Worm (Caenorhabditis elegans) whole organism, young adult: Measurements from ENCODE around the gene lido-10.

ENCODE experiments used
- B0019.2 ChIP-seq: fragments of 200-800 bp; sonication (Bioruptor generic); conservative IDR thresholded peaks from 2 replicates; pipeline ENCODE4 v1.3.6; 2022; ENCODE audit warnings: missing genetic modification reagents, missing genetic modification characterization, missing compliant biosample characterization
- B0336.3 ChIP-seq: fragments of 200-800 bp; sonication (Bioruptor generic); IDR thresholded peaks from 2 replicates; pipeline ENCODE4 v1.3.6; 2022; ENCODE audit warnings: missing genetic modification characterization, missing compliant biosample characterization
- D2030.7 ChIP-seq: fragments of 200-800 bp; sonication (Bioruptor generic); IDR thresholded peaks from 2 replicates; pipeline ENCODE4 v1.3.6; 2022; ENCODE audit warnings: missing genetic modification reagents, missing genetic modification characterization, missing compliant biosample characterization
- F10E7.11 ChIP-seq: sonication (generic microtip); optimal IDR thresholded peaks from 2 replicates; lab custom pipeline; 2017; ENCODE audit warnings: mild to moderate bottlenecking, missing genetic modification characterization, moderate library complexity, missing compliant biosample characterization
- F22D6.2 ChIP-seq: sonication (generic microtip); optimal IDR thresholded peaks from 2 replicates; lab custom pipeline; 2016; ENCODE audit warnings: mild to moderate bottlenecking, missing genetic modification characterization, missing compliant biosample characterization
- F33H1.4 ChIP-seq: fragments of 200-800 bp; sonication (Bioruptor generic); IDR thresholded peaks from 2 replicates; pipeline ENCODE4 v1.3.6; 2022; ENCODE audit warnings: missing genetic modification reagents, missing genetic modification characterization, missing compliant biosample characterization
- F57A8.1 ChIP-seq: fragments of 200-800 bp; sonication (Bioruptor generic); optimal IDR thresholded peaks from 2 replicates; lab custom pipeline; 2018; ENCODE audit warnings: mild to moderate bottlenecking, missing genetic modification characterization, moderate library complexity, missing compliant biosample characterization
- ccch-3 ChIP-seq: fragments of 200-800 bp; sonication (Bioruptor generic); optimal IDR thresholded peaks from 2 replicates; lab custom pipeline; 2018; ENCODE audit warnings: mild to moderate bottlenecking, missing genetic modification characterization, missing compliant biosample characterization
- ceh-100 ChIP-seq: fragments of 200-800 bp; sonication (Bioruptor generic); IDR thresholded peaks from 2 replicates; pipeline ENCODE4 v1.3.6; 2022; ENCODE audit warnings: missing genetic modification reagents, missing genetic modification characterization, missing compliant biosample characterization
- ceh-27 ChIP-seq: fragments of 200-800 bp; sonication (Bioruptor generic); optimal IDR thresholded peaks from 2 replicates; lab custom pipeline; 2018; ENCODE audit warnings: mild to moderate bottlenecking, missing genetic modification characterization, moderate library complexity, missing compliant biosample characterization
- ceh-58 ChIP-seq: fragments of 200-800 bp; sonication (Bioruptor generic); IDR thresholded peaks from 2 replicates; pipeline ENCODE4 v1.3.6; 2022; ENCODE audit warnings: missing genetic modification characterization, missing compliant biosample characterization
- ceh-79 ChIP-seq: sonication (generic microtip); optimal IDR thresholded peaks from 2 replicates; lab custom pipeline; 2017; ENCODE audit warnings: mild to moderate bottlenecking, missing genetic modification characterization, missing compliant biosample characterization
- dpff-1 ChIP-seq: sonication (generic microtip); optimal IDR thresholded peaks from 2 replicates; lab custom pipeline; 2017; ENCODE audit warnings: mild to moderate bottlenecking, missing genetic modification characterization, missing compliant biosample characterization
- egl-18 ChIP-seq: fragments of 200-800 bp; sonication (Bioruptor generic); IDR thresholded peaks from 2 replicates; pipeline ENCODE4 v1.3.6; 2022; ENCODE audit warnings: missing genetic modification reagents, missing genetic modification characterization, missing compliant biosample characterization
- hsf-1 ChIP-seq: fragments of 200-800 bp; sonication (Bioruptor generic); IDR thresholded peaks from 2 replicates; pipeline ENCODE4 v1.3.6; 2022; ENCODE audit warnings: missing genetic modification reagents, missing genetic modification characterization, missing compliant biosample characterization
- lin-26 ChIP-seq: fragments of 200-800 bp; sonication (Bioruptor generic); IDR thresholded peaks from 2 replicates; pipeline ENCODE4 v1.3.6; 2022; ENCODE audit warnings: missing genetic modification reagents, missing genetic modification characterization, missing compliant biosample characterization
- lin-35 ChIP-seq, 3 experiments: fragments of 150-350 bp in 2 of 3; sonication (generic microtip) in 1 of 3; optimal IDR thresholded peaks; 2 replicates each; lab custom pipeline; 2014 to 2018; ENCODE audit warnings: missing biosample characterization in 3 of 3, missing genetic modification characterization in 3 of 3, missing genetic modification reagents in 3 of 3
- lin-40 ChIP-seq: sonication (generic microtip); optimal IDR thresholded peaks from 2 replicates; lab custom pipeline; 2016; ENCODE audit warnings: missing genetic modification characterization, mild to moderate bottlenecking, missing compliant biosample characterization, missing genotype, missing genetic modification reagents
- madf-10 ChIP-seq: sonication (generic microtip); optimal IDR thresholded peaks from 2 replicates; lab custom pipeline; 2016; ENCODE audit warnings: mild to moderate bottlenecking, missing genetic modification characterization, missing compliant biosample characterization
- mcd-1 ChIP-seq: fragments of 200-800 bp; sonication (Bioruptor generic); IDR thresholded peaks from 2 replicates; pipeline ENCODE4 v1.3.6; 2022; ENCODE audit warnings: missing genetic modification reagents, missing genetic modification characterization, missing compliant biosample characterization
- mel-28 ChIP-seq: sonication (generic microtip); optimal IDR thresholded peaks from 2 replicates; lab custom pipeline; 2016; ENCODE audit warnings: borderline replicate concordance, mild to moderate bottlenecking, missing genetic modification characterization, missing compliant biosample characterization
- sea-2 ChIP-seq: fragments of 200-800 bp; sonication (Bioruptor generic); IDR thresholded peaks from 2 replicates; pipeline ENCODE4 v1.3.6; 2022; ENCODE audit warnings: missing genetic modification characterization, missing compliant biosample characterization
- zfh-2 ChIP-seq: fragments of 200-800 bp; sonication (Bioruptor generic); conservative IDR thresholded peaks from 2 replicates; pipeline ENCODE4 v1.3.6; 2022; ENCODE audit warnings: missing genetic modification reagents, missing genetic modification characterization, missing compliant biosample characterization
- zim-3 ChIP-seq: sonication (generic microtip); optimal IDR thresholded peaks from 2 replicates; lab custom pipeline; 2017; ENCODE audit warnings: mild to moderate bottlenecking, missing genetic modification characterization, moderate library complexity, missing compliant biosample characterization
- ztf-22 ChIP-seq: fragments of 200-800 bp; sonication (Bioruptor generic); optimal IDR thresholded peaks from 2 replicates; lab custom pipeline; 2018; ENCODE audit warnings: mild to moderate bottlenecking, missing genetic modification characterization, moderate library complexity, missing compliant biosample characterization
- ztf-26 ChIP-seq: sonication (generic microtip); optimal IDR thresholded peaks from 2 replicates; lab custom pipeline; 2017; ENCODE audit warnings: missing genetic modification characterization, missing compliant biosample characterization

The lido-10 gene

DNA sequence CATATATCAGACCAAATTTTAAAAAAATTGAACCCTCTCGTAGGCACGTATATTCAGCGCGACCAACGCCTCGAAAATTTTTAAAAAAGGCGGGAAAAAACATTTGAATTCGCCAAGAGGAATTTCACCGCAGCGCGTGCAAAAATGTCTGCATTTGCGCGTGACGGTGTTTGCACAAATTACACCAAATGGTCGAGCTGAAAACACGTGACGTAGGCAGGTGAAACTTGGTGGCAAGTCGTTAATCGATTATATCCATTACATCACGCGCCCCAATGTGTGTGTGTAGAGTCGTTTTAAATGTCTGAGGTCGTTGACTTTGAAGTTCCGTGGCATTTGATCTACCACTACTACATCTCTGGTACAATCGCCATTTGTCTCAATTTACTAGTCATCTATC, 48.4 kb downstream of the lido-10 start, which contains the start of gene sri-31:
Gene sri-31, plus strand, starts transcription at position 301 of the 400 bp plus-strand sequence.
- TF ChIP-seq F10E7.11 (tag; lab: Kevin White, UChicago) (no peak), lin-35 (GFP tag; optimal IDR thresholded peaks at IDR 0.05; lab: Kevin White, UChicago) (no peak), ztf-26 (tag; lab: Kevin White, UChicago) (no peak), zim-3 (tag; lab: Kevin White, UChicago) (no peak), egl-18 (GFP tag; lab: Robert Waterston, UW) (no peak), madf-10 (tag; lab: Kevin White, UChicago) (no peak), ceh-27 (GFP tag; lab: Kevin White, UChicago) (no peak), F33H1.4 (GFP tag; lab: Robert Waterston, UW) (no peak), mel-28 (tag; lab: Kevin White, UChicago) (no peak), ceh-79 (tag; lab: Kevin White, UChicago) (no peak), mcd-1 (GFP tag; lab: Robert Waterston, UW) (no peak), F57A8.1 (GFP tag; lab: Kevin White, UChicago) (no peak), lin-26 (GFP tag; lab: Robert Waterston, UW) (no peak), lin-40 (tag; lab: Kevin White, UChicago) (no peak), B0336.3 (GFP tag; lab: Robert Waterston, UW) (no peak)

DNA sequence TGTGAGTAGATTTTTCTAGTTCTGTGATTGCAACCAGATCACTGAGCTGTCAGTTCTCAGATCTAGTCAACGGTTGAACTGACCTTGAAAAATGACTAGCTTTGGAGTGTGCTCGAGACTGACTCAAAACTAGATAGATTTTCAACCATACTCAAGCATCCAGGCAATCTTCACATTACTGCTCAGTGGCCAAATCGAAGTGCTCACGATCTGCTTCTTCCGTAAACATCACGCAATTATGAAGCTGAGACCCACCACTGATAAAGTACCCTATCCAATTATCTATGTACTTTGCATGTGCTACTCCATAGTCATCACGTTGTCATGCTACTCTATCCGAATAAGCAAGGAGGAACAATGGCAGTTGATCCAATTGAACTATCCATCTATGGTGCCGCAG, 49.0 kb downstream of the lido-10 start:
- no peak for TF ChIP-seq D2030.7 (GFP tag; lab: Robert Waterston, UW)
- TF ChIP-seq ccch-3 = no peak
- TF ChIP-seq sea-2 (GFP tag; lab: Robert Waterston, UW) = no peak
- no peak for TF ChIP-seq ceh-58
- TF ChIP-seq F22D6.2 (tag; lab: Kevin White, UChicago) = no peak
- no peak for TF ChIP-seq B0019.2 (GFP tag; lab: Robert Waterston, UW)
- no peak for TF ChIP-seq hsf-1 (GFP tag; lab: Robert Waterston, UW)
- TF ChIP-seq F33H1.4 (GFP tag; lab: Robert Waterston, UW) = no peak
- no peak for TF ChIP-seq dpff-1 (tag; lab: Kevin White, UChicago)
- TF ChIP-seq, all 124 proteins: peak for 0

DNA sequence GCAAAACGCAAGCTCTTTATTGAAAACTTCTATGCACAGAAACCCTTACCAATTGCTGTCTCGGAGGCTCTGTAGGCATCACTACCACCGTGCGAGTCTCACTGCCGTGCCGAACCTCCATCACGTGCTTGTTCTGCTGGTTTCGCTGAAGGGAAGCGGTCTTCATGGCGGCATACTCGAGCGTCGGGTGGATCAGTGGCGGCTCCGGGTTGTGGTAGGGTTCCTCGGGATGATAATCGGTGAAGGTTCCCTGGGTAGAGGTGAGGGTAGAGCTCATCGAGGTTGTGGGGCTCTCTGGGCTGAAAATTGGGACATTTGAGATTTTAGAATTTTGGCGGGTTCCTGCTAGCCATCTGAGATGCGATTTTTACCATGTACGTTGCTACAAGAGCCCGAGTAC, 50.5 kb downstream of the lido-10 start:
- TF ChIP-seq zfh-2 (GFP tag; lab: Robert Waterston, UW) (peak; percentile 55; the same call in 1 of the 2 replicates), ztf-22 (GFP tag; lab: Kevin White, UChicago) (no peak), ceh-100 (GFP tag; lab: Robert Waterston, UW) (no peak)
- TF ChIP-seq, all 124 proteins: peak for 1
